Worm (Caenorhabditis elegans) whole organism, young adult: Measurements from ENCODE around the gene gur-3.

ENCODE experiments used
- B0019.2 ChIP-seq: fragments of 200-800 bp; sonication (Bioruptor generic); conservative IDR thresholded peaks from 2 replicates; pipeline ENCODE4 v1.3.6; 2022; ENCODE audit warnings: missing genetic modification reagents, missing genetic modification characterization, missing compliant biosample characterization
- B0261.1 ChIP-seq: sonication (generic microtip); optimal IDR thresholded peaks from 2 replicates; lab custom pipeline; 2016; ENCODE audit warnings: mild to moderate bottlenecking, missing genetic modification characterization, moderate library complexity, missing compliant biosample characterization
- Y67H2A.10 ChIP-seq: fragments of 200-800 bp; sonication (Bioruptor generic); conservative IDR thresholded peaks from 2 replicates; pipeline ENCODE4 v1.3.6; 2022; ENCODE audit warnings: missing genetic modification reagents, missing genetic modification characterization, missing compliant biosample characterization
- fkh-3 ChIP-seq: sonication (generic microtip); optimal IDR thresholded peaks from 2 replicates; lab custom pipeline; 2016; ENCODE audit warnings: mild to moderate bottlenecking, missing genetic modification characterization, missing compliant biosample characterization
- lin-26 ChIP-seq: fragments of 200-800 bp; sonication (Bioruptor generic); IDR thresholded peaks from 2 replicates; pipeline ENCODE4 v1.3.6; 2022; ENCODE audit warnings: missing genetic modification reagents, missing genetic modification characterization, missing compliant biosample characterization
- nfya-1 ChIP-seq: sonication (generic microtip); optimal IDR thresholded peaks from 2 replicates; lab custom pipeline; 2017; ENCODE audit warnings: antibody characterized with exemption, missing compliant biosample characterization, missing genetic modification characterization, borderline replicate concordance; ENCODE audit not compliant: insufficient read depth
- nhr-80 ChIP-seq: sonication (generic microtip); optimal IDR thresholded peaks from 2 replicates; lab custom pipeline; 2016; ENCODE audit warnings: missing genetic modification characterization, missing compliant biosample characterization
- rec-8 ChIP-seq, 2 experiments: sonication (generic microtip); optimal IDR thresholded peaks; 2 replicates each; lab custom pipeline; 2016; ENCODE audit warnings: mild to moderate bottlenecking in 2 of 2, missing genetic modification characterization in 2 of 2, missing genetic modification reagents in 2 of 2, missing genotype in 2 of 2, missing biosample characterization in 1 of 2, missing compliant biosample characterization in 1 of 2, moderate library complexity in 1 of 2
- snpc-1.3 ChIP-seq: sonication (generic microtip); optimal IDR thresholded peaks from 2 replicates; lab custom pipeline; 2017; ENCODE audit warnings: missing genetic modification characterization, mild to moderate bottlenecking, missing compliant biosample characterization, antibody characterized with exemption, moderate library complexity, missing genotype, missing genetic modification reagents; ENCODE audit not compliant: insufficient read depth
- snpc-4 ChIP-seq, 5 experiments: fragments of 150-350 bp in 1 of 5; sonication (generic microtip) in 4 of 5; optimal IDR thresholded peaks; 2 replicates each; lab custom pipeline; 2014 to 2018; ENCODE audit warnings: missing genetic modification characterization in 5 of 5, missing biosample characterization in 3 of 5, antibody characterized with exemption in 2 of 5, mild to moderate bottlenecking in 2 of 5, missing compliant biosample characterization in 2 of 5, missing genotype in 2 of 5, moderate library complexity in 2 of 5, missing genetic modification reagents in 1 of 5
- ztf-28 ChIP-seq: fragments of 200-800 bp; sonication (Bioruptor generic); IDR thresholded peaks from 2 replicates; pipeline ENCODE4 v1.3.6; 2022; ENCODE audit warnings: missing genetic modification reagents, missing genetic modification characterization, missing compliant biosample characterization

ce11 chrX:10376989-10377388 lies 29.1 kb downstream of the gur-3 start:
- TF ChIP-seq rec-8 (tag; optimal IDR thresholded peaks at IDR 0.05; lab: Kevin White, UChicago) = no peak
- TF ChIP-seq ztf-28 (GFP tag; lab: Robert Waterston, UW) = no peak
- TF ChIP-seq fkh-3 (tag; lab: Kevin White, UChicago) = no peak
- TF ChIP-seq lin-26 = no peak
- no peak for TF ChIP-seq nfya-1 (tag; lab: Kevin White, UChicago)
- no peak for TF ChIP-seq nhr-80 (tag; lab: Kevin White, UChicago)
- TF ChIP-seq Y67H2A.10 (GFP tag; lab: Robert Waterston, UW) = no peak
- TF ChIP-seq snpc-1.3 = no peak
- no peak for TF ChIP-seq B0019.2 (GFP tag; lab: Robert Waterston, UW)
- no peak for TF ChIP-seq B0261.1 (tag; lab: Kevin White, UChicago)
- TF ChIP-seq snpc-4 (GFP tag; optimal IDR thresholded peaks at IDR 0.05; lab: Kevin White, UChicago) = no peak
- no peak for TF ChIP-seq snpc-4 (tag; optimal IDR thresholded peaks at IDR 0.05; lab: Kevin White, UChicago)
